Fruit fly (Drosophila melanogaster) whole organism, prepupa: ENCODE results near the gene Mink.

ENCODE experiments used
- CG11902 ChIP-seq: fragments of 200-800 bp; sonication (Bioruptor generic); optimal IDR thresholded peaks from 3 replicates; lab custom pipeline; 2016; ENCODE audit warnings: missing biosample characterization, missing genetic modification characterization
- CG32006 ChIP-seq: fragments of 200-800 bp; sonication (Bioruptor generic); optimal IDR thresholded peaks from 3 replicates; lab custom pipeline; 2017; ENCODE audit warnings: missing biosample characterization, mild to moderate bottlenecking, missing genetic modification characterization
- CG4318 ChIP-seq: fragments of 200-800 bp; sonication (Bioruptor generic); optimal IDR thresholded peaks from 3 replicates; lab custom pipeline; 2017; ENCODE audit warnings: missing biosample characterization, mild to moderate bottlenecking, missing genetic modification characterization
- CG7368 ChIP-seq: fragments of 200-800 bp; sonication (Bioruptor generic); optimal IDR thresholded peaks from 3 replicates; lab custom pipeline; 2016; ENCODE audit warnings: missing biosample characterization, missing genetic modification characterization
- CG8319 ChIP-seq: fragments of 200-800 bp; sonication (Bioruptor generic); optimal IDR thresholded peaks from 3 replicates; lab custom pipeline; 2016; ENCODE audit warnings: missing biosample characterization, missing genetic modification characterization
- Smox ChIP-seq: fragments of 200-800 bp; sonication (Bioruptor generic); optimal IDR thresholded peaks from 3 replicates; lab custom pipeline; 2016; ENCODE audit warnings: missing biosample characterization, missing genetic modification characterization
- acj6 ChIP-seq: fragments of 200-800 bp; sonication (Bioruptor generic); optimal IDR thresholded peaks from 3 replicates; lab custom pipeline; 2016; ENCODE audit warnings: missing biosample characterization, missing genetic modification characterization

- TF ChIP-seq CG11902 (no peak), Smox (GFP tag; lab: Kevin White, UChicago) (no peak), CG32006 (GFP tag; lab: Kevin White, UChicago) (no peak), CG7368 (GFP tag; lab: Kevin White, UChicago) (no peak), CG4318 (no peak), acj6 (GFP tag; lab: Kevin White, UChicago) (no peak), CG8319 (GFP tag; lab: Kevin White, UChicago) (no peak)
Observed at dm6 chr3R:24922270-24922669, at the start of gene Mink.
